Worm (Caenorhabditis elegans) whole organism, L4/young adult: Measurements from ENCODE around the gene srxa-10.

Source experiments
- W03F9.2 ChIP-seq: fragments of 150-350 bp; optimal IDR thresholded peaks from 2 replicates; lab custom pipeline; 2014; ENCODE audit warnings: missing biosample characterization, missing genetic modification characterization
- dao-5 ChIP-seq: sonication (generic microtip); optimal IDR thresholded peaks from 2 replicates; lab custom pipeline; 2016; ENCODE audit warnings: missing genotype, missing genetic modification characterization, moderate library complexity, missing compliant biosample characterization
- him-1 ChIP-seq: sonication (generic microtip); optimal IDR thresholded peaks from 2 replicates; lab custom pipeline; 2016; ENCODE audit warnings: missing genotype, missing genetic modification reagents, missing genetic modification characterization, missing compliant biosample characterization

DNA sequence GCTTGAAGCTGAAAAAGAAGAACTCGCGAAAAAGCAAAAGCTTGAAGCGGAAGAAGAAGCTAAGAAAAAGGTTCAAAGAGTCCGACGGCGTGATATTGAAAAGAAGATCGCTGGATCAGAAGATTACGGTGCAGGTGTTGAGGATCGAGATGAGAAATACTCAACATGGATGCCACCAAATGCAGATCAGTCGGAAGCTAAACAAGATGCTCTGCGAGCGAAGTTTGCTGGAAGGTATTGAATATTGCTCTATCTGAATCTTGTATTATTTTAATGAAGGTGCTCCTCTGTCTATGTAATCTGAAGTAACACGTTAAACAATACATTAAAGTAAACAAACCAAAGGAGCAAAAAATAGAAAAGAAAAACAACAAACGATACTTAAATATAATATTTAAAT, 5.7 kb upstream of the srxa-10 start:
- TF ChIP-seq W03F9.2 (tag; lab: Kevin White, UChicago) (no peak), him-1 (tag; lab: Kevin White, UChicago) (no peak), dao-5 (tag; lab: Kevin White, UChicago) (no peak)
